Comparison of ENCODE assay signal across 1 fruit fly cellular context in the genomic region with DNA sequence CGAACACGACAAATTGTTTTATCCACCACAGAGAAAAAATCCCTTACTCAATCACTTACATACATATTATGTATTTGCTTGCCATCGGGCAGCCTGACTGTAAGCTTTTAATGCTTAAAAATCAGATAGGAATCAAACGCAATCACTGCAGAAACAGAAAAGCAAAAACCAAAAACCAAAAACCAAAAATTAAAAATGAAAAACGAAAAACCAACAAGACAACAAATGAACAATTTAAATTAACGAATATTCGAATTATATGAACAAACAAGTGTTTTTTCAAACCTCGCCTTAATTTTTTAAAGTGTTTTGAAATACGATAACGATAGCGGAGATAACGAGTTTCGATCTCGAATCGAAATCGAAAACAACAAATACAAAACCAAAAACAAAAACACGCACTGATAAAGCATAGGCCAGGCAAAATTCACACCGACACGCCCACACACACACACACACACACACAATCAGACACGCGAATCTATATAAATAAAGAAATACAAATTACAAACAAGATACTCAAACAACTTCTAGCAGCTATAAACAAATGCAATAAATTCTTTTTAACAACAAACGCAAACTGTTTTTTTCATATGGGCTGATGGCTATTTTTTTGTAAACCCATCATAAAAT.
TF ChIP-seq lines count a peak whose summit lies in the region.

No protein-coding gene starts in this region.

TF ChIP-seq in whole organism, embryonic, 481 proteins besides CTCF, POLR2A, EP300 and RAD21 (continued from another document and continues in another):
- no peak for TF ChIP-seq luna (GFP tag; optimal IDR thresholded peaks at IDR 0.05; lab: Kevin White, UChicago)
- TF ChIP-seq CG17612 (GFP tag; IDR thresholded peaks at IDR 0.05; lab: Robert Waterston, UW), result no peak
- TF ChIP-seq CG1603 (tag; optimal IDR thresholded peaks at IDR 0.05; lab: Kevin White, UChicago), result no peak
- TF ChIP-seq mirr (GFP tag; optimal IDR thresholded peaks at IDR 0.05; lab: Kevin White, UChicago), result peak; percentile 34
- TF ChIP-seq corto (GFP tag; optimal IDR thresholded peaks at IDR 0.05; lab: Kevin White, UChicago), result no peak
- peak; percentile 62 for TF ChIP-seq CG32532 (GFP tag; IDR thresholded peaks at IDR 0.05; lab: Robert Waterston, UW)
- no peak for TF ChIP-seq CG12942 (GFP tag; optimal IDR thresholded peaks at IDR 0.05; lab: Kevin White, UChicago)
- peak; percentile 32 for TF ChIP-seq CG8388 (GFP tag; optimal IDR thresholded peaks at IDR 0.05; lab: Kevin White, UChicago)
- no peak for TF ChIP-seq CG8944 (GFP tag; optimal IDR thresholded peaks at IDR 0.05; lab: Kevin White, UChicago)
- TF ChIP-seq CG2199 (GFP tag; IDR thresholded peaks at IDR 0.05; lab: Robert Waterston, UW), result no peak
- TF ChIP-seq bbx (GFP tag; IDR thresholded peaks at IDR 0.05; lab: Robert Waterston, UW; ENCODE audit: partially characterized antibody), result no peak
- peak; percentile 23 for TF ChIP-seq schlank (tag; optimal IDR thresholded peaks at IDR 0.05; lab: Kevin White, UChicago)
- TF ChIP-seq wdn (GFP tag; IDR thresholded peaks at IDR 0.05; lab: Robert Waterston, UW), result no peak
- no peak for TF ChIP-seq tap (tag; optimal IDR thresholded peaks at IDR 0.05; lab: Kevin White, UChicago)
- peak; percentile 56; the same call in 1 of the 2 replicates for TF ChIP-seq CG6689 (GFP tag; IDR thresholded peaks at IDR 0.05; lab: Robert Waterston, UW)
- no peak for TF ChIP-seq CG2116 (GFP tag; optimal IDR thresholded peaks at IDR 0.05; lab: Kevin White, UChicago)
- TF ChIP-seq Xbp1 (GFP tag; optimal IDR thresholded peaks at IDR 0.05; lab: Kevin White, UChicago), result peak; percentile 41
- peak; percentile 60 for TF ChIP-seq unpg (GFP tag; optimal IDR thresholded peaks at IDR 0.05; lab: Kevin White, UChicago)
- TF ChIP-seq D19B (GFP tag; optimal IDR thresholded peaks at IDR 0.05; lab: Kevin White, UChicago), result peak; percentile 10
- peak; percentile 60 for TF ChIP-seq CG18262 (tag; optimal IDR thresholded peaks at IDR 0.05; lab: Kevin White, UChicago)
- no peak; the same call in 2 of the 3 replicates for TF ChIP-seq so (GFP tag; IDR thresholded peaks at IDR 0.05; lab: Robert Waterston, UW)
- TF ChIP-seq h (optimal IDR thresholded peaks at IDR 0.05; lab: Kevin White, UChicago), result no peak
- TF ChIP-seq CG6254 (GFP tag; optimal IDR thresholded peaks at IDR 0.05; lab: Kevin White, UChicago), result no peak
- no peak for TF ChIP-seq CG6813 (GFP tag; optimal IDR thresholded peaks at IDR 0.05; lab: Kevin White, UChicago)
- peak; percentile 34 for TF ChIP-seq eyg (GFP tag; optimal IDR thresholded peaks at IDR 0.05; lab: Kevin White, UChicago)
- no peak for TF ChIP-seq gce (GFP tag; IDR thresholded peaks at IDR 0.05; lab: Robert Waterston, UW)
- TF ChIP-seq Doc2 (GFP tag; IDR thresholded peaks at IDR 0.05; lab: Robert Waterston, UW), result no peak
- peak; percentile 70 for TF ChIP-seq Xrp1 (GFP tag; IDR thresholded peaks at IDR 0.05; lab: Robert Waterston, UW)
- no peak for TF ChIP-seq vfl (GFP tag; optimal IDR thresholded peaks at IDR 0.05; lab: Kevin White, UChicago)
- TF ChIP-seq sd (tag; optimal IDR thresholded peaks at IDR 0.05; lab: Kevin White, UChicago), result no peak
- TF ChIP-seq CG30020 (tag; optimal IDR thresholded peaks at IDR 0.05; lab: Kevin White, UChicago), result no peak
- TF ChIP-seq CG10147 (GFP tag; optimal IDR thresholded peaks at IDR 0.05; lab: Kevin White, UChicago), result no peak
- TF ChIP-seq ase (GFP tag; IDR thresholded peaks at IDR 0.05; lab: Robert Waterston, UW), result peak; percentile 45; the same call in 1 of the 3 replicates
- TF ChIP-seq vnd (GFP tag; IDR thresholded peaks at IDR 0.05; lab: Robert Waterston, UW; ENCODE audit: partially characterized antibody), result no peak
- TF ChIP-seq E2f2 (GFP tag; IDR thresholded peaks at IDR 0.05; lab: Robert Waterston, UW), result peak; percentile 44; the same call in 1 of the 2 replicates
- TF ChIP-seq Oli (tag; optimal IDR thresholded peaks at IDR 0.05; lab: Kevin White, UChicago), result peak; percentile 40
- TF ChIP-seq phol (tag; optimal IDR thresholded peaks at IDR 0.05; lab: Kevin White, UChicago), result peak; percentile 55
- no peak for TF ChIP-seq z (GFP tag; IDR thresholded peaks at IDR 0.05; lab: Robert Waterston, UW)
- TF ChIP-seq insv (GFP tag; optimal IDR thresholded peaks at IDR 0.05; lab: Kevin White, UChicago), result no peak
- peak; percentile 56; the same call in 2 of the 3 replicates for TF ChIP-seq tgo (GFP tag; IDR thresholded peaks at IDR 0.05; lab: Robert Waterston, UW)
- TF ChIP-seq MTF-1 (GFP tag; optimal IDR thresholded peaks at IDR 0.05; lab: Kevin White, UChicago; ENCODE audit: borderline replicate concordance), result no peak
- no peak for TF ChIP-seq sr (GFP tag; IDR thresholded peaks at IDR 0.05; lab: Robert Waterston, UW)
- peak; percentile 76 for TF ChIP-seq gem (tag; optimal IDR thresholded peaks at IDR 0.05; lab: Kevin White, UChicago)
- no peak for TF ChIP-seq gfzf (GFP tag; optimal IDR thresholded peaks at IDR 0.05; lab: Kevin White, UChicago)
- no peak for TF ChIP-seq dimm (GFP tag; IDR thresholded peaks at IDR 0.05; lab: Robert Waterston, UW)
- no peak for TF ChIP-seq CG6654 (GFP tag; optimal IDR thresholded peaks at IDR 0.05; lab: Kevin White, UChicago)
- TF ChIP-seq croc (GFP tag; conservative IDR thresholded peaks at IDR 0.05; lab: Robert Waterston, UW), result no peak
- TF ChIP-seq Atf-2 (GFP tag; optimal IDR thresholded peaks at IDR 0.05; lab: Kevin White, UChicago), result no peak
- TF ChIP-seq zen (tag; optimal IDR thresholded peaks at IDR 0.05; lab: Kevin White, UChicago), result peak; percentile 19
- TF ChIP-seq CG7745 (tag; optimal IDR thresholded peaks at IDR 0.05; lab: Kevin White, UChicago), result no peak
- no peak for TF ChIP-seq Abd-B (GFP tag; optimal IDR thresholded peaks at IDR 0.05; lab: Kevin White, UChicago)
- peak; percentile 92 for TF ChIP-seq sens (GFP tag; lab: Kevin White, UChicago)
- peak; percentile 51 for TF ChIP-seq bcd (GFP tag; optimal IDR thresholded peaks at IDR 0.05; lab: Kevin White, UChicago)
- TF ChIP-seq CG10959 (GFP tag; IDR thresholded peaks at IDR 0.05; lab: Robert Waterston, UW), result no peak
- TF ChIP-seq CG30403 (GFP tag; optimal IDR thresholded peaks at IDR 0.05; lab: Kevin White, UChicago), result peak; percentile 68
- no peak for TF ChIP-seq aop (GFP tag; IDR thresholded peaks at IDR 0.05; lab: Robert Waterston, UW)
- no peak for TF ChIP-seq sima (GFP tag; optimal IDR thresholded peaks at IDR 0.05; lab: Kevin White, UChicago)
- TF ChIP-seq CG12155 (GFP tag; optimal IDR thresholded peaks at IDR 0.05; lab: Kevin White, UChicago), result peak; percentile 33
- no peak for TF ChIP-seq knrl (GFP tag; IDR thresholded peaks at IDR 0.05; lab: Robert Waterston, UW; ENCODE audit: partially characterized antibody)
- peak; percentile 91 for TF ChIP-seq Ets65A (GFP tag; lab: Kevin White, UChicago)
- TF ChIP-seq B-H1 (GFP tag; IDR thresholded peaks at IDR 0.05; lab: Robert Waterston, UW), result peak; percentile 39; the same call in 1 of the 3 replicates
- TF ChIP-seq CG2120 (GFP tag; optimal IDR thresholded peaks at IDR 0.05; lab: Kevin White, UChicago), result peak; percentile 76
- no peak for TF ChIP-seq CG30431 (GFP tag; optimal IDR thresholded peaks at IDR 0.05; lab: Kevin White, UChicago)
- TF ChIP-seq Hmx (GFP tag; optimal IDR thresholded peaks at IDR 0.05; lab: Kevin White, UChicago), result peak; percentile 11
- no peak for TF ChIP-seq ewg (GFP tag; optimal IDR thresholded peaks at IDR 0.05; lab: Kevin White, UChicago)
- TF ChIP-seq CG1647 (GFP tag; optimal IDR thresholded peaks at IDR 0.05; lab: Kevin White, UChicago), result peak; percentile 31
- peak; percentile 71 for TF ChIP-seq Meics (GFP tag; optimal IDR thresholded peaks at IDR 0.05; lab: Kevin White, UChicago)
- TF ChIP-seq CG10979 (tag; optimal IDR thresholded peaks at IDR 0.05; lab: Kevin White, UChicago), result peak; percentile 31
- TF ChIP-seq CG10267 (tag; optimal IDR thresholded peaks at IDR 0.05; lab: Kevin White, UChicago), result no peak
- TF ChIP-seq CG43689 (GFP tag; IDR thresholded peaks at IDR 0.05; lab: Robert Waterston, UW), result no peak
- TF ChIP-seq chif (GFP tag; optimal IDR thresholded peaks at IDR 0.05; lab: Kevin White, UChicago), result peak in 1 of 2 experiments; percentile 64
- TF ChIP-seq nau (GFP tag; optimal IDR thresholded peaks at IDR 0.05; lab: Kevin White, UChicago), result no peak
- TF ChIP-seq CG32767 (GFP tag; IDR thresholded peaks at IDR 0.05; lab: Robert Waterston, UW), result no peak
- no peak for TF ChIP-seq psq (GFP tag; optimal IDR thresholded peaks at IDR 0.05; lab: Kevin White, UChicago)
- 0 out of 4 replicates have a peak, but pooled peaks have one; percentile 9 for TF ChIP-seq Gug (GFP tag; IDR thresholded peaks at IDR 0.05; lab: Robert Waterston, UW)
- TF ChIP-seq E2f1 (GFP tag; IDR thresholded peaks at IDR 0.05; lab: Robert Waterston, UW), result peak; percentile 25; the same call in 1 of the 2 replicates
- peak; percentile 42 for TF ChIP-seq mam (GFP tag; optimal IDR thresholded peaks at IDR 0.05; lab: Kevin White, UChicago)
- no peak for TF ChIP-seq CG10462 (GFP tag; optimal IDR thresholded peaks at IDR 0.05; lab: Kevin White, UChicago)
- no peak for TF ChIP-seq ab (GFP tag; optimal IDR thresholded peaks at IDR 0.05; lab: Kevin White, UChicago)
- TF ChIP-seq CG12769 (tag; optimal IDR thresholded peaks at IDR 0.05; lab: Kevin White, UChicago), result no peak
- TF ChIP-seq fru (optimal IDR thresholded peaks at IDR 0.05; lab: Kevin White, UChicago), result no peak
- no peak for TF ChIP-seq CG8765 (GFP tag; IDR thresholded peaks at IDR 0.05; lab: Robert Waterston, UW)
- peak; percentile 29 for TF ChIP-seq CG4282 (GFP tag; optimal IDR thresholded peaks at IDR 0.05; lab: Kevin White, UChicago)
- peak; percentile 21 for TF ChIP-seq caup (GFP tag; optimal IDR thresholded peaks at IDR 0.05; lab: Kevin White, UChicago; ENCODE audit: severe bottlenecking)
- peak; percentile 54 for TF ChIP-seq gro (GFP tag; optimal IDR thresholded peaks at IDR 0.05; lab: Kevin White, UChicago)
- TF ChIP-seq CG31441 (GFP tag; IDR thresholded peaks at IDR 0.05; lab: Robert Waterston, UW), result peak; percentile 50
- no peak for TF ChIP-seq jing (GFP tag; optimal IDR thresholded peaks at IDR 0.05; lab: Kevin White, UChicago)
- no peak for TF ChIP-seq dm (GFP tag; optimal IDR thresholded peaks at IDR 0.05; lab: Kevin White, UChicago)
- peak; percentile 26 for TF ChIP-seq CG1233 (GFP tag; optimal IDR thresholded peaks at IDR 0.05; lab: Kevin White, UChicago)
- no peak for TF ChIP-seq NfI (GFP tag; optimal IDR thresholded peaks at IDR 0.05; lab: Kevin White, UChicago)
- TF ChIP-seq lov (optimal IDR thresholded peaks at IDR 0.05; lab: Kevin White, UChicago), result no peak
- no peak for TF ChIP-seq lov (GFP tag; IDR thresholded peaks at IDR 0.05; lab: Robert Waterston, UW)
- TF ChIP-seq CG9609 (GFP tag; optimal IDR thresholded peaks at IDR 0.05; lab: Kevin White, UChicago), result peak; percentile 44
- no peak for TF ChIP-seq Mrtf (GFP tag; IDR thresholded peaks at IDR 0.05; lab: Robert Waterston, UW)
- TF ChIP-seq Bgb (GFP tag; IDR thresholded peaks at IDR 0.05; lab: Robert Waterston, UW; ENCODE audit: partially characterized antibody), result no peak
- peak; percentile 86 for TF ChIP-seq grn (GFP tag; optimal IDR thresholded peaks at IDR 0.05; lab: Kevin White, UChicago)
- TF ChIP-seq CG16779 (GFP tag; IDR thresholded peaks at IDR 0.05; lab: Robert Waterston, UW), result no peak
- TF ChIP-seq ci (GFP tag; IDR thresholded peaks at IDR 0.05; lab: Robert Waterston, UW), result peak; percentile 77
- TF ChIP-seq CG12744 (GFP tag; optimal IDR thresholded peaks at IDR 0.05; lab: Kevin White, UChicago), result no peak
- peak; percentile 2 for TF ChIP-seq Dip3 (GFP tag; optimal IDR thresholded peaks at IDR 0.05; lab: Kevin White, UChicago)
- TF ChIP-seq Atf3 (GFP tag; optimal IDR thresholded peaks at IDR 0.05; lab: Kevin White, UChicago), result peak; percentile 7
- peak; percentile 51 for TF ChIP-seq cwo (GFP tag; optimal IDR thresholded peaks at IDR 0.05; lab: Kevin White, UChicago)
- TF ChIP-seq Eip74EF (GFP tag; optimal IDR thresholded peaks at IDR 0.05; lab: Kevin White, UChicago), result no peak
- no peak for TF ChIP-seq HmgD (GFP tag; optimal IDR thresholded peaks at IDR 0.05; lab: Kevin White, UChicago)
- peak; percentile 71 for TF ChIP-seq lab (GFP tag; optimal IDR thresholded peaks at IDR 0.05; lab: Kevin White, UChicago)
- no peak for TF ChIP-seq Mes4 (GFP tag; optimal IDR thresholded peaks at IDR 0.05; lab: Kevin White, UChicago)
- TF ChIP-seq Pdp1 (GFP tag; optimal IDR thresholded peaks at IDR 0.05; lab: Kevin White, UChicago), result no peak
- no peak for TF ChIP-seq ac (GFP tag; optimal IDR thresholded peaks at IDR 0.05; lab: Kevin White, UChicago)
- TF ChIP-seq ems (GFP tag; optimal IDR thresholded peaks at IDR 0.05; lab: Kevin White, UChicago), result no peak
- TF ChIP-seq br (optimal IDR thresholded peaks at IDR 0.05; lab: Kevin White, UChicago), result no peak
- no peak for TF ChIP-seq NK7.1 (GFP tag; optimal IDR thresholded peaks at IDR 0.05; lab: Kevin White, UChicago)
- peak; percentile 47; the same call in 1 of the 2 replicates for TF ChIP-seq ara (GFP tag; IDR thresholded peaks at IDR 0.05; lab: Robert Waterston, UW)
- TF ChIP-seq CG34376 (GFP tag; optimal IDR thresholded peaks at IDR 0.05; lab: Kevin White, UChicago), result peak; percentile 17
- TF ChIP-seq BtbVII (GFP tag; optimal IDR thresholded peaks at IDR 0.05; lab: Kevin White, UChicago), result no peak
- peak; percentile 3 for TF ChIP-seq maf-S (GFP tag; optimal IDR thresholded peaks at IDR 0.05; lab: Kevin White, UChicago)
- TF ChIP-seq CG17359 (tag; optimal IDR thresholded peaks at IDR 0.05; lab: Kevin White, UChicago), result peak; percentile 34
- TF ChIP-seq Rx (GFP tag; IDR thresholded peaks at IDR 0.05; lab: Robert Waterston, UW), result no peak
- TF ChIP-seq ap (GFP tag; IDR thresholded peaks at IDR 0.05; lab: Robert Waterston, UW), result no peak
- no peak for TF ChIP-seq HLHmδ (GFP tag; optimal IDR thresholded peaks at IDR 0.05; lab: Kevin White, UChicago)
- no peak for TF ChIP-seq Max (GFP tag; optimal IDR thresholded peaks at IDR 0.05; lab: Kevin White, UChicago)
- no peak for TF ChIP-seq CG5180 (GFP tag; optimal IDR thresholded peaks at IDR 0.05; lab: Kevin White, UChicago)
- peak; percentile 43 to 50 for TF ChIP-seq dpn (GFP tag; optimal IDR thresholded peaks at IDR 0.05; lab: Kevin White, UChicago)
- no peak for TF ChIP-seq Trl (optimal IDR thresholded peaks at IDR 0.05; lab: Kevin White, UChicago)
- TF ChIP-seq Trl (GFP tag; optimal IDR thresholded peaks at IDR 0.05; lab: Kevin White, UChicago), result peak; percentile 15
- TF ChIP-seq nmo (GFP tag; optimal IDR thresholded peaks at IDR 0.05; lab: Kevin White, UChicago), result peak; percentile 64
- no peak for TF ChIP-seq CG10654 (GFP tag; optimal IDR thresholded peaks at IDR 0.05; lab: Kevin White, UChicago)
- TF ChIP-seq Ssrp (tag; optimal IDR thresholded peaks at IDR 0.05; lab: Kevin White, UChicago), result peak; percentile 39
- peak; percentile 46 for TF ChIP-seq CG15514 (GFP tag; optimal IDR thresholded peaks at IDR 0.05; lab: Kevin White, UChicago)
